Worm (Caenorhabditis elegans) whole organism, L3 larva: ENCODE data around the gene hgrs-1.

ENCODE experiments used
- egl-5 ChIP-seq: fragments of 150-350 bp; optimal IDR thresholded peaks from 2 replicates; lab custom pipeline; 2017; ENCODE audit warnings: missing biosample characterization, missing genetic modification reagents, missing genetic modification characterization, inconsistent platforms
- lin-39 ChIP-seq: fragments of 150-350 bp; optimal IDR thresholded peaks from 2 replicates; lab custom pipeline; 2018; ENCODE audit warnings: missing biosample characterization, missing genetic modification reagents, missing genetic modification characterization
- unc-39 ChIP-seq: sonication (generic microtip); optimal IDR thresholded peaks from 4 replicates; lab custom pipeline; 2017; ENCODE audit warnings: missing biosample characterization, missing genetic modification characterization
- unc-62 ChIP-seq: fragments of 150-350 bp; sonication (generic microtip); optimal IDR thresholded peaks from 4 replicates; lab custom pipeline; 2014; ENCODE audit warnings: missing biosample characterization, missing genetic modification reagents, missing genetic modification characterization

DNA sequence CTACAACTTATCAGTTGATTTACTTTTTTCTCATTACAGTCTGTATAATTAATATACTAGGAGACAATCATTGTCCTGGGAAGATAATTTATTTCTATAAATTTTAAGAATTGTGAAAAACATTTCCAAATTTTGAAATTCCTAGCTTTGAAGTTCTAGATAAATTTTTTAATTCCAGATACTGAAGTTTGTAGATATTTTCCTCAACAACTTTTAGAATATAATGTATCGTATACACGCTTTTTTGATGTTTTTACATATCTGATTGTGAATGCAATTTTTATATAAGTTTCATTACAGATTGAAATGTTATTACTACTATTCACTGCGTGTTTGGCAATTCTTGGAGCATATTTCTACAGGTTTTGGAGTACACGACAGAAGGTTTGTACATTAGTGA, 53.7 kb downstream of the hgrs-1 start, which contains the start of gene faah-2:
- no peak for TF ChIP-seq unc-62 (GFP tag; lab: Kevin White, UChicago)
- no peak for TF ChIP-seq egl-5
- no peak for TF ChIP-seq unc-39 (tag; lab: Kevin White, UChicago)
- TF ChIP-seq lin-39 (tag; lab: Kevin White, UChicago) = no peak
